Worm (Caenorhabditis elegans): ENCODE measurements around the gene C45G9.9.

C45G9.9 gene

ce11 chrIII:5083304-5083703 lies 27.7 kb upstream of the C45G9.9 start:
- TF ChIP-seq flt-1 (GFP tag; IDR thresholded peaks at IDR 0.05) (no peak), hmg-4 (GFP tag; optimal IDR thresholded peaks at IDR 0.05) (no peak), scrt-1 (GFP tag; IDR thresholded peaks at IDR 0.05) (no peak), sea-1 (GFP tag; conservative IDR thresholded peaks at IDR 0.05) (no peak), tra-4 (tag; optimal IDR thresholded peaks at IDR 0.05) (no peak), ceh-36 (tag; optimal IDR thresholded peaks at IDR 0.05) (no peak), ceh-13 (GFP tag; optimal IDR thresholded peaks at IDR 0.05) (no peak), tbx-37 (GFP tag; conservative IDR thresholded peaks at IDR 0.05) (no peak), B0310.2 (tag; optimal IDR thresholded peaks at IDR 0.05) (no peak), ets-7 (tag; optimal IDR thresholded peaks at IDR 0.05) (no peak), aly-1 (tag; optimal IDR thresholded peaks at IDR 0.05) (no peak), pes-1 (GFP tag; IDR thresholded peaks at IDR 0.05) (no peak), F13C5.2 (tag; optimal IDR thresholded peaks at IDR 0.05) (no peak), ama-1 (optimal IDR thresholded peaks at IDR 0.05) (no peak), hmbx-1 (tag; optimal IDR thresholded peaks at IDR 0.05) (no peak), tbx-11 (GFP tag; IDR thresholded peaks at IDR 0.05) (no peak), hnd-1 (tag; optimal IDR thresholded peaks at IDR 0.05) (no peak)

DNA sequence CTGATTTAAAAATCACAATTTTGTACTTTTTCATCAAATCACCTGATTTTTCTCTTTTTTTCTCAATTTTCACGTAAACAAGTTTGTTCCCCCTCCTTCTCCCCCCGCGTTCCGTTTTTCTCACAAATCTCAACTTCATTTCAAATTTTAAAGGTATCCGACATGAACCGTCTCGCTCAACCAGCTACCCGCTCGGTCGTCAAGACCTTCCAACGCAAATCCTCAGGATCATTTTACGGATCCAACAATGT lies 25.9 kb upstream of the C45G9.9 start, which contains the start of gene cox-6A:
Gene cox-6A (plus strand): TSS at position 152 of the 251 bp plus-strand sequence.
- TF ChIP-seq hnd-1 (tag; optimal IDR thresholded peaks at IDR 0.05): no peak
- TF ChIP-seq hmg-4 (GFP tag; optimal IDR thresholded peaks at IDR 0.05): no peak
- TF ChIP-seq ceh-36 (tag; optimal IDR thresholded peaks at IDR 0.05): no peak
- no peak for TF ChIP-seq ceh-13 (GFP tag; optimal IDR thresholded peaks at IDR 0.05)
- TF ChIP-seq ets-7 (tag; optimal IDR thresholded peaks at IDR 0.05): no peak
- no peak for TF ChIP-seq aly-1 (tag; optimal IDR thresholded peaks at IDR 0.05)
- no peak for TF ChIP-seq tbx-11 (GFP tag; IDR thresholded peaks at IDR 0.05)
- TF ChIP-seq pes-1 (GFP tag; IDR thresholded peaks at IDR 0.05): no peak
- no peak for TF ChIP-seq tbx-37 (GFP tag; conservative IDR thresholded peaks at IDR 0.05)
- no peak for TF ChIP-seq sea-1 (GFP tag; conservative IDR thresholded peaks at IDR 0.05)
- TF ChIP-seq F13C5.2 (tag; optimal IDR thresholded peaks at IDR 0.05): no peak
- no peak for TF ChIP-seq tra-4 (tag; optimal IDR thresholded peaks at IDR 0.05)

DNA sequence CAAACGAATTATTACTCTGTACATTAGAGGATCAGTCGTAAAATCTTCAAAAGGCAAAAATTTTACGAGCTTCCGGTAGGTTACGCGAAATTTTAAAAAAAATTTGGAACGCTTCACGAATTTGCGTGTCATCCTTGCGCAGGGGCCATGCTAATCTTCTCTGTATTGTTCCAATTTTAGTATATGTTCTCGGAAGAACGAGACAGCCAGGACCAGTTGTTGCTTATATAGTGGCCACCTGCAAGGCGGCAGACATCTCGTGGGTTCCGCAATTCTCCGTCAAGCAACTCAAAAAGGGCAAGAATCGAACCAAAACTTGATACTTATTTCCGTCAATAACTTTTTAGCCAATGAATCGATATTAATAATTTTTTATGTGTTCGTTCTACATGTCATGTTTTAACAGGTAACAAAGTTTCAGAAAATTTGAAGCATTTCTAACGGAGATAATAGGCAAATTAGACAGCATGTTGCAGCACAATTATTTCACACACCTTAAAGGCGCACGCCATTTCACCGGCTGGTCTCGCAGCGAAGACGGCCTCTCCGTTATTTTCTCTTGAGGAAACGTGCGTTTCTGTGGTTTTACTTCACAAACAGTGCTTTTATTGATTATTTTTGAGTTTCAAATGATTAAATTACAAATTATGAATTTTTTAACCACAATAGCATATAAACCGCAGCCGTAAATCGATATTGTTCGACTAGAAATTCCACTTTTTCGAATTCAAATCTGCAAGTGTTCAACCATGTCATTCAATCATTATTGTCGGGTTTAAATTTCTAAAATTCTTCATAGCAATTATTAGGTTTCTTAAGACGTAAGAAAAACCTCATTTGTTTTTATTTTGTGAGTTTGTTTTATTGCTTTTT lies 25.3 kb upstream of the C45G9.9 start:
- TF ChIP-seq ets-7 (tag; optimal IDR thresholded peaks at IDR 0.05) (peak; percentile 70), flt-1 (GFP tag; IDR thresholded peaks at IDR 0.05) (peak; percentile 75), hmbx-1 (tag; optimal IDR thresholded peaks at IDR 0.05) (no peak), ama-1 (optimal IDR thresholded peaks at IDR 0.05) (no peak), ceh-13 (GFP tag; optimal IDR thresholded peaks at IDR 0.05) (peak; percentile 24), hnd-1 (tag; optimal IDR thresholded peaks at IDR 0.05) (peak; percentile 65), pes-1 (GFP tag; IDR thresholded peaks at IDR 0.05) (peak; percentile 85), sea-1 (GFP tag; conservative IDR thresholded peaks at IDR 0.05) (peak; percentile 90), B0310.2 (tag; optimal IDR thresholded peaks at IDR 0.05) (peak; percentile 74), aly-1 (tag; optimal IDR thresholded peaks at IDR 0.05) (no peak), tbx-11 (GFP tag; IDR thresholded peaks at IDR 0.05) (peak; percentile 82), F13C5.2 (tag; optimal IDR thresholded peaks at IDR 0.05) (peak; percentile 70), tra-4 (tag; optimal IDR thresholded peaks at IDR 0.05) (peak; percentile 53), scrt-1 (GFP tag; IDR thresholded peaks at IDR 0.05) (peak; percentile 79), hmg-4 (GFP tag; optimal IDR thresholded peaks at IDR 0.05) (peak; percentile 84), ceh-36 (tag; optimal IDR thresholded peaks at IDR 0.05) (peak; percentile 81), tbx-37 (GFP tag; conservative IDR thresholded peaks at IDR 0.05) (peak; percentile 65)

DNA sequence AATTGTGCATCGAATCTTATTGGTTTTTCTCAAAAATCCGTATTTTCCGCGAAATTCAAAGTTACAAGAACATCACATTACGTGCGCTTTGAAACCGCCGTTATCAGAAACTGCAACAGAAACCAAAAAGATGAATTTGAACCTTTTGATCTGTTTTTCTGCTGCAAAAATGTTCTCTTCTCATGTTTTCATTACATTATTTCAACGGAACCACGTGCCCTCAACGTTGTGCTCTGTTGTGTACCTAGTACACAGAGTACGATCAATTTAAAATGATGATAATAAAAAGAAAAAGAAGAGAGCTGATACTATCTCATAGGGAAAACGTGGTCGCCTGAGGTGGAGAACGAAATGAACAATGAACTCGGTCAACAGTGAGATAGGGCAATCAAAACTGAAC lies 22.5 kb upstream of the C45G9.9 start:
- TF ChIP-seq B0310.2 (tag; optimal IDR thresholded peaks at IDR 0.05) (no peak), scrt-1 (GFP tag; IDR thresholded peaks at IDR 0.05) (no peak), pes-1 (GFP tag; IDR thresholded peaks at IDR 0.05) (no peak), ets-7 (tag; optimal IDR thresholded peaks at IDR 0.05) (no peak), tbx-37 (GFP tag; conservative IDR thresholded peaks at IDR 0.05) (no peak), hnd-1 (tag; optimal IDR thresholded peaks at IDR 0.05) (no peak), tbx-11 (GFP tag; IDR thresholded peaks at IDR 0.05) (no peak), flt-1 (GFP tag; IDR thresholded peaks at IDR 0.05) (no peak), F13C5.2 (tag; optimal IDR thresholded peaks at IDR 0.05) (no peak), ceh-36 (tag; optimal IDR thresholded peaks at IDR 0.05) (no peak)

DNA sequence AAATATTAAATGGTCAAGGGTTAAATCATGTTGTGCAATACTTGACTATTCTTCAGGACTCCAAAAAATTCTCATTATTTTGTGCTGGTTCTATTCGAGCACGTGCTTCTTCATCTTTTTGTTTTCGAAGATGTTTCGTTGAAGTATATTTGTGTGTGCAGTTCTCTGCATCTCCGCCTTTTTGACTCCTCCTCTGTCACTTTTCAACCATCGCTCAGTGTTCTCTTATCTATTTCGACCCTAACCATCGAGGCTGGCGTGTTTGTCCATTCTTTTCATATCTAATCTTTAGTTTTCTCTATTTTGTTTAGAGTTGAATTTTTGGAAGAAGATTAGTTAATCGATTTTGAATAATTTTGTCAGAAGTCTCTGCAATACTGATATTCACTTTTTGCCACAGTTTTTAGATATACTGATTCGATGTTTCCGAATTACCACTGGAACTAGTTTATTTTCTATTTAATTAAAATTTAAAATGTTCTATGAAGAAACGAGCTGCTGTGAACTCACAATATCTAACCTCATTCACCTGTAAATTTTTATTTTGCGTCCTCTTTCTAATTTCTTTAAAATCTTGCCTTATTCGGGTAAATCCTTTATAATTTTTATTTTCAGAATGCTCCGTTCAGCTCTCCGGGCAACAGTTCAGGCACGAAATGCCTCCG lies 21.7 kb upstream of the C45G9.9 start, which contains the start of gene alh-1:
Gene alh-1 (plus strand): TSS at position 615 of the 665 bp plus-strand sequence.
- TF ChIP-seq ets-7 (tag; optimal IDR thresholded peaks at IDR 0.05): no peak
- TF ChIP-seq hmbx-1 (tag; optimal IDR thresholded peaks at IDR 0.05): no peak
- no peak for TF ChIP-seq aly-1 (tag; optimal IDR thresholded peaks at IDR 0.05)
- TF ChIP-seq ceh-36 (tag; optimal IDR thresholded peaks at IDR 0.05): no peak
- no peak for TF ChIP-seq scrt-1 (GFP tag; IDR thresholded peaks at IDR 0.05)
- no peak for TF ChIP-seq pes-1 (GFP tag; IDR thresholded peaks at IDR 0.05)
- TF ChIP-seq sea-1 (GFP tag; conservative IDR thresholded peaks at IDR 0.05): no peak
- no peak for TF ChIP-seq tbx-11 (GFP tag; IDR thresholded peaks at IDR 0.05)
- no peak for TF ChIP-seq tbx-37 (GFP tag; conservative IDR thresholded peaks at IDR 0.05)
- TF ChIP-seq hmg-4 (GFP tag; optimal IDR thresholded peaks at IDR 0.05): no peak
- no peak for TF ChIP-seq tra-4 (tag; optimal IDR thresholded peaks at IDR 0.05)
- TF ChIP-seq F13C5.2 (tag; optimal IDR thresholded peaks at IDR 0.05): no peak
- TF ChIP-seq hnd-1 (tag; optimal IDR thresholded peaks at IDR 0.05): no peak
- TF ChIP-seq B0310.2 (tag; optimal IDR thresholded peaks at IDR 0.05): no peak
- TF ChIP-seq ceh-13 (GFP tag; optimal IDR thresholded peaks at IDR 0.05): no peak

- TF ChIP-seq hmg-4 (GFP tag; optimal IDR thresholded peaks at IDR 0.05) (no peak), flt-1 (GFP tag; IDR thresholded peaks at IDR 0.05) (no peak), scrt-1 (GFP tag; IDR thresholded peaks at IDR 0.05) (no peak), ama-1 (optimal IDR thresholded peaks at IDR 0.05) (no peak), sea-1 (GFP tag; conservative IDR thresholded peaks at IDR 0.05) (no peak), tbx-37 (GFP tag; conservative IDR thresholded peaks at IDR 0.05) (no peak), pes-1 (GFP tag; IDR thresholded peaks at IDR 0.05) (no peak), ceh-13 (GFP tag; optimal IDR thresholded peaks at IDR 0.05) (no peak), B0310.2 (tag; optimal IDR thresholded peaks at IDR 0.05) (no peak), tra-4 (tag; optimal IDR thresholded peaks at IDR 0.05) (no peak), ets-7 (tag; optimal IDR thresholded peaks at IDR 0.05) (no peak)
These were observed 21.0 kb upstream of the C45G9.9 start for ce11 chrIII:5076569-5076968.
